Fruit fly (Drosophila melanogaster) whole organism, embryonic: ENCODE data around the gene Miga.

Source experiments
- ATbp ChIP-seq: fragments of 200-800 bp; sonication (Bioruptor generic); optimal IDR thresholded peaks from 2 replicates; lab custom pipeline; 2017; ENCODE audit warnings: missing biosample characterization, mild to moderate bottlenecking, missing genetic modification characterization, missing genetic modification reagents
- Bteb2 ChIP-seq: fragments of 200-800 bp; sonication (Bioruptor generic); optimal IDR thresholded peaks from 2 replicates; lab custom pipeline; 2016; ENCODE audit warnings: missing biosample characterization, missing genetic modification characterization
- CG10209 ChIP-seq: fragments of 200-800 bp; sonication (Bioruptor generic); optimal IDR thresholded peaks from 3 replicates; lab custom pipeline; 2017; ENCODE audit warnings: missing biosample characterization, mild to moderate bottlenecking, missing genetic modification characterization, missing genetic modification reagents
- CG1024 ChIP-seq: fragments of 200-800 bp; sonication (Bioruptor generic); IDR thresholded peaks from 2 replicates; pipeline ENCODE4 v1.3.6; 2022; ENCODE audit warnings: missing biosample characterization, missing genetic modification characterization
- CG12104 ChIP-seq: fragments of 200-800 bp; sonication (Bioruptor generic); optimal IDR thresholded peaks from 3 replicates; lab custom pipeline; 2016; ENCODE audit warnings: missing biosample characterization, missing genetic modification characterization
- CG13424 ChIP-seq: fragments of 200-800 bp; sonication (Bioruptor generic); optimal IDR thresholded peaks from 2 replicates; lab custom pipeline; 2019; ENCODE audit warnings: missing biosample characterization, mild to moderate bottlenecking, missing genetic modification characterization, moderate library complexity
- CG15269 ChIP-seq: fragments of 200-800 bp; sonication (Bioruptor generic); optimal IDR thresholded peaks from 2 replicates; lab custom pipeline; 2018; ENCODE audit warnings: missing biosample characterization, mild to moderate bottlenecking, missing genetic modification characterization, moderate library complexity
- CG17186 ChIP-seq: fragments of 200-800 bp; sonication (Bioruptor generic); optimal IDR thresholded peaks from 3 replicates; lab custom pipeline; 2017; ENCODE audit warnings: missing biosample characterization, missing genetic modification reagents, missing genetic modification characterization
- CG17829 ChIP-seq: fragments of 200-800 bp; optimal IDR thresholded peaks from 2 replicates; lab custom pipeline; 2019; ENCODE audit warnings: missing biosample characterization, mild to moderate bottlenecking, missing genetic modification characterization, moderate library complexity
- CG2202 ChIP-seq: fragments of 200-800 bp; sonication (Bioruptor generic); optimal IDR thresholded peaks from 2 replicates; lab custom pipeline; 2018; ENCODE audit warnings: missing biosample characterization, mild to moderate bottlenecking, missing genetic modification characterization
- CG3163 ChIP-seq: fragments of 200-800 bp; sonication (Bioruptor generic); optimal IDR thresholded peaks from 3 replicates; lab custom pipeline; 2016; ENCODE audit warnings: missing biosample characterization, missing genetic modification characterization
- CG3281 ChIP-seq: fragments of 200-800 bp; sonication (Bioruptor generic); optimal IDR thresholded peaks from 3 replicates; lab custom pipeline; 2017; ENCODE audit warnings: missing biosample characterization, mild to moderate bottlenecking, missing genetic modification characterization
- CG3407 ChIP-seq: fragments of 200-800 bp; sonication (Bioruptor generic); optimal IDR thresholded peaks from 2 replicates; lab custom pipeline; 2018; ENCODE audit warnings: missing biosample characterization, mild to moderate bottlenecking, missing genetic modification characterization
- CG4328 ChIP-seq: fragments of 200-800 bp; sonication (Bioruptor generic); optimal IDR thresholded peaks from 3 replicates; lab custom pipeline; 2017; ENCODE audit warnings: missing biosample characterization, missing genetic modification reagents, missing genetic modification characterization
- CG4617 ChIP-seq: fragments of 200-800 bp; sonication (Bioruptor generic); optimal IDR thresholded peaks from 3 replicates; lab custom pipeline; 2016; ENCODE audit warnings: missing biosample characterization, missing genetic modification characterization, borderline replicate concordance
- CG4854 ChIP-seq: fragments of 200-800 bp; sonication (Bioruptor generic); optimal IDR thresholded peaks from 2 replicates; lab custom pipeline; 2016; ENCODE audit warnings: missing biosample characterization, missing genetic modification characterization, inconsistent platforms
- CG5180 ChIP-seq: fragments of 200-800 bp; sonication (Bioruptor generic); optimal IDR thresholded peaks from 3 replicates; lab custom pipeline; 2017; ENCODE audit warnings: missing biosample characterization, missing genetic modification characterization, mild to moderate bottlenecking, moderate library complexity, missing genetic modification reagents
- CG7271 ChIP-seq: fragments of 200-800 bp; sonication (Bioruptor generic); optimal IDR thresholded peaks from 2 replicates; lab custom pipeline; 2018; ENCODE audit warnings: missing biosample characterization, mild to moderate bottlenecking, missing genetic modification characterization, moderate library complexity
- CrebB ChIP-seq: fragments of 200-800 bp; sonication (Bioruptor generic); optimal IDR thresholded peaks from 3 replicates; lab custom pipeline; 2018; ENCODE audit warnings: missing biosample characterization, mild to moderate bottlenecking, missing genetic modification characterization
- D19A ChIP-seq: fragments of 200-800 bp; optimal IDR thresholded peaks from 3 replicates; lab custom pipeline; 2019; ENCODE audit warnings: missing biosample characterization, mild to moderate bottlenecking, missing genetic modification characterization, moderate library complexity
- Doc2 ChIP-seq: fragments of 200-800 bp; sonication (Bioruptor generic); IDR thresholded peaks from 2 replicates; pipeline ENCODE4 v1.3.6; 2022; ENCODE audit warnings: missing biosample characterization, missing genetic modification characterization
- Dref ChIP-seq: fragments of 200-800 bp; sonication (Bioruptor generic); IDR thresholded peaks from 2 replicates; pipeline ENCODE4 v1.3.6; 2022; ENCODE audit warnings: missing biosample characterization, missing genetic modification characterization
- Fer2 ChIP-seq: fragments of 200-800 bp; sonication (Bioruptor generic); optimal IDR thresholded peaks from 2 replicates; lab custom pipeline; 2018; ENCODE audit warnings: missing biosample characterization, mild to moderate bottlenecking, missing genetic modification characterization, moderate library complexity
- HLH3B ChIP-seq: fragments of 200-800 bp; sonication (Bioruptor generic); IDR thresholded peaks from 2 replicates; pipeline ENCODE4 v1.3.6; 2022; ENCODE audit warnings: missing biosample characterization, missing genetic modification characterization
- HLH4C ChIP-seq: fragments of 200-800 bp; sonication (Bioruptor generic); IDR thresholded peaks from 3 replicates; pipeline ENCODE4 v1.3.6; 2022; ENCODE audit warnings: missing biosample characterization, missing genetic modification characterization; ENCODE audit not compliant: partially characterized antibody
- Hand ChIP-seq: fragments of 200-800 bp; sonication (Bioruptor generic); optimal IDR thresholded peaks from 2 replicates; lab custom pipeline; 2017; ENCODE audit warnings: mild to moderate bottlenecking, missing biosample characterization, missing genetic modification reagents, missing genetic modification characterization
- Hr3 ChIP-seq: fragments of 200-800 bp; sonication (Bioruptor generic); optimal IDR thresholded peaks from 3 replicates; lab custom pipeline; 2016; ENCODE audit warnings: missing biosample characterization, missing genetic modification characterization
- Hr51 ChIP-seq, 2 experiments: fragments of 200-800 bp; sonication (Bioruptor generic); optimal IDR thresholded peaks; 2 replicates in 1 of 2; 3 replicates in 1 of 2; lab custom pipeline; 2016 to 2018; ENCODE audit warnings: missing biosample characterization in 2 of 2, missing genetic modification characterization in 2 of 2, mild to moderate bottlenecking in 1 of 2, moderate library complexity in 1 of 2
- Lhr ChIP-seq: fragments of 200-800 bp; sonication (Bioruptor generic); optimal IDR thresholded peaks from 3 replicates; lab custom pipeline; 2017; ENCODE audit warnings: mild to moderate bottlenecking, missing biosample characterization, missing genetic modification reagents, missing genetic modification characterization
- Lpt ChIP-seq: fragments of >200 bp; optimal IDR thresholded peaks from 2 replicates; lab custom pipeline; 2018; ENCODE audit warnings: missing biosample characterization, missing genetic modification characterization
- Med ChIP-seq: fragments of 200-800 bp; sonication (Bioruptor generic); peaks from one replicate; lab custom pipeline; 2016; ENCODE audit warnings: missing biosample characterization, missing genetic modification characterization, mild to moderate bottlenecking, inconsistent platforms, moderate library complexity
- Nf-YC ChIP-seq: fragments of 200-800 bp; optimal IDR thresholded peaks from 3 replicates; lab custom pipeline; 2019; ENCODE audit warnings: missing biosample characterization, mild to moderate bottlenecking, missing genetic modification characterization, moderate library complexity
- Rfx ChIP-seq: fragments of 200-800 bp; sonication (Bioruptor generic); IDR thresholded peaks from 2 replicates; pipeline ENCODE4 v1.3.6; 2022; ENCODE audit warnings: missing biosample characterization, missing genetic modification characterization
- YL-1 ChIP-seq: fragments of 200-800 bp; sonication (Bioruptor generic); optimal IDR thresholded peaks from 3 replicates; lab custom pipeline; 2017; ENCODE audit warnings: missing biosample characterization, mild to moderate bottlenecking, missing genetic modification characterization
- ab ChIP-seq: fragments of 200-800 bp; sonication (Bioruptor generic); optimal IDR thresholded peaks from 2 replicates; lab custom pipeline; 2016; ENCODE audit warnings: missing biosample characterization, missing genetic modification characterization
- bcd ChIP-seq: fragments of 200-800 bp; sonication (Bioruptor generic); optimal IDR thresholded peaks from 2 replicates; lab custom pipeline; 2017; ENCODE audit warnings: missing biosample characterization, mild to moderate bottlenecking, missing genetic modification characterization
- dan ChIP-seq: fragments of 200-800 bp; sonication (Bioruptor generic); IDR thresholded peaks from 2 replicates; pipeline ENCODE4 v1.3.6; 2022; ENCODE audit warnings: missing biosample characterization, missing genetic modification characterization
- dmrt11E ChIP-seq: fragments of 200-800 bp; sonication (Bioruptor generic); optimal IDR thresholded peaks from 3 replicates; lab custom pipeline; 2018; ENCODE audit warnings: missing biosample characterization, mild to moderate bottlenecking, missing genetic modification characterization, moderate library complexity
- en ChIP-seq: fragments of 200-800 bp; sonication (Bioruptor generic); optimal IDR thresholded peaks from 2 replicates; lab custom pipeline; 2016; ENCODE audit warnings: missing biosample characterization, missing genetic modification characterization
- gsb ChIP-seq: fragments of 200-800 bp; sonication (Bioruptor generic); IDR thresholded peaks from 2 replicates; pipeline ENCODE4 v1.3.6; 2022; ENCODE audit warnings: missing biosample characterization, missing genetic modification characterization
- hbn ChIP-seq: fragments of 200-800 bp; sonication (Bioruptor generic); IDR thresholded peaks from 2 replicates; pipeline ENCODE4 v1.3.6; 2022; ENCODE audit warnings: missing biosample characterization, missing genetic modification characterization; ENCODE audit not compliant: partially characterized antibody
- jigr1 ChIP-seq: fragments of 200-800 bp; sonication (Bioruptor generic); IDR thresholded peaks from 3 replicates; pipeline ENCODE4 v1.3.6; 2022; ENCODE audit warnings: missing biosample characterization, missing genetic modification characterization
- luna ChIP-seq: fragments of 200-800 bp; sonication (Bioruptor generic); optimal IDR thresholded peaks from 2 replicates; lab custom pipeline; 2016; ENCODE audit warnings: missing biosample characterization, missing genetic modification characterization
- sens ChIP-seq: fragments of 200-800 bp; sonication (Bioruptor generic); peaks from one replicate; lab custom pipeline; 2016; ENCODE audit warnings: missing biosample characterization, missing genetic modification characterization
- sens-2 ChIP-seq: fragments of 200-800 bp; sonication (Bioruptor generic); IDR thresholded peaks from 2 replicates; pipeline ENCODE4 v1.3.6; 2022; ENCODE audit warnings: missing biosample characterization, missing genetic modification characterization
- sna ChIP-seq: fragments of 200-800 bp; sonication (Bioruptor generic); IDR thresholded peaks from 2 replicates; pipeline ENCODE4 v1.3.6; 2022; ENCODE audit warnings: missing biosample characterization, missing genetic modification characterization; ENCODE audit not compliant: partially characterized antibody
- vnd ChIP-seq: fragments of 200-800 bp; sonication (Bioruptor generic); IDR thresholded peaks from 3 replicates; pipeline ENCODE4 v1.3.6; 2022; ENCODE audit warnings: missing biosample characterization, missing genetic modification characterization; ENCODE audit not compliant: partially characterized antibody
- vvl ChIP-seq: fragments of 200-800 bp; sonication (Bioruptor generic); IDR thresholded peaks from 2 replicates; pipeline ENCODE4 v1.3.6; 2022; ENCODE audit warnings: missing biosample characterization, missing genetic modification characterization
- wdn ChIP-seq: fragments of 200-800 bp; sonication (Bioruptor generic); IDR thresholded peaks from 2 replicates; pipeline ENCODE4 v1.3.6; 2022; ENCODE audit warnings: missing biosample characterization, missing genetic modification characterization
- wor ChIP-seq: fragments of 200-800 bp; sonication (Bioruptor generic); IDR thresholded peaks from 2 replicates; pipeline ENCODE4 v1.3.6; 2022; ENCODE audit warnings: missing biosample characterization, missing genetic modification characterization

Gene Miga

dm6 chrX:8420772-8421448 is 16.7 kb downstream of the Miga start (continued):
- TF ChIP-seq CG3163 (GFP tag; lab: Kevin White, UChicago) (peak; percentile 57), CrebB (tag; lab: Kevin White, UChicago) (no peak), D19A (tag; lab: Kevin White, UChicago) (no peak), CG4854 (no peak), CG2202 (tag; lab: Kevin White, UChicago) (no peak), Bteb2 (no peak), wor (no peak), luna (no peak), CG17829 (tag; lab: Kevin White, UChicago) (peak; percentile 3), Lhr (GFP tag; lab: Kevin White, UChicago) (no peak), Rfx (GFP tag; lab: Robert Waterston, UW) (no peak; the same call in 1 of the 2 replicates), Nf-YC (no peak), CG3407 (GFP tag; lab: Kevin White, UChicago) (no peak), bcd (GFP tag; lab: Kevin White, UChicago) (no peak), hbn (GFP tag; lab: Robert Waterston, UW) (peak; percentile 21; the same call in 1 of the 2 replicates), CG1024 (GFP tag; lab: Robert Waterston, UW) (no peak), HLH4C (GFP tag; lab: Robert Waterston, UW) (no peak), sna (GFP tag; lab: Robert Waterston, UW) (no peak), Med (peak; percentile 49), CG12104 (GFP tag; lab: Kevin White, UChicago) (no peak), vnd (GFP tag; lab: Robert Waterston, UW) (no peak), dan (GFP tag; lab: Robert Waterston, UW) (no peak), Fer2 (tag; lab: Kevin White, UChicago) (no peak), sens-2 (no peak), Dref (GFP tag; lab: Robert Waterston, UW) (no peak), Hr51 (GFP tag; optimal IDR thresholded peaks at IDR 0.05; lab: Kevin White, UChicago) (no peak), CG3281 (no peak), CG13424 (no peak), gsb (no peak), dmrt11E (tag; lab: Kevin White, UChicago) (no peak), en (GFP tag; lab: Kevin White, UChicago) (no peak), jigr1 (no peak), CG7271 (tag; lab: Kevin White, UChicago) (no peak), CG15269 (tag; lab: Kevin White, UChicago) (no peak), ab (GFP tag; lab: Kevin White, UChicago) (no peak), wdn (GFP tag; lab: Robert Waterston, UW) (no peak; the same call in 1 of the 2 replicates), Hr3 (GFP tag; lab: Kevin White, UChicago) (no peak), Lpt (peak; percentile 88), CG5180 (GFP tag; lab: Kevin White, UChicago) (peak; percentile 19), Hand (no peak), YL-1 (GFP tag; lab: Kevin White, UChicago) (peak; percentile 17), CG10209 (GFP tag; lab: Kevin White, UChicago) (no peak), vvl (GFP tag; lab: Robert Waterston, UW) (peak; percentile 60; the same call in 1 of the 2 replicates), CG17186 (GFP tag; lab: Kevin White, UChicago) (no peak), CG4328 (no peak), ATbp (GFP tag; lab: Kevin White, UChicago) (no peak), HLH3B (GFP tag; lab: Robert Waterston, UW) (no peak), sens (GFP tag; lab: Kevin White, UChicago) (peak; percentile 39), CG4617 (GFP tag; lab: Kevin White, UChicago) (no peak), Doc2 (no peak)
